Fruit fly (Drosophila melanogaster): ENCODE results near the gene alpha-Cat.

The alpha-Cat gene

DNA sequence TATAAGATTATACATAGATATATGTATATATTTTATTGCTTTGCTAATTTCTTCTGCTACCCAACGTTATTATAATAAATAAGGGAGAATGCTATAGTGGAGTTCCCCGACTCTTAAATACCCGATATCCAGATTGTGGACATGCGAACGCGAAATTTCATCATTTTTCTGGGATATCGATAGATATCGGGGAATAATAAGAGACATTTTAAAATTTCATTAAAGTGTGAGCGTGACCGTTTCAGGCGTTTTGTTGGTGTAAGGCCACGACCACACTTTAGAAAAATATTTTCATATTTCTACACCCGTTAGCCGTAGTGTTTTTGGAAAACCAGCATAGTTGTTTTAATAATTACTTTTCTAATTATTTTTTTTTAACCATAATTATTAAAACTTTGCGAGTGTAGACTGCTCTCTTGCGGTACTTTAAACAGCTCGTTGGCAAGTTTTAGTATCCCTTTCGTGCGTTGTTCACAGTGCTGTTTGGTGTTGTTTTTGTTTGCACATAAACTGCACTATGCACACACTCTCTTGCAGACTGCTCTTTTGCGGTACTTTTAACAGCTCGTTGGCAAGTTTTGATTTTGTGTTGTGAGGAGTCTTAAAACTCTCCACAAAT, 58.8 kb downstream of the alpha-Cat start (continued):
- peak; percentile 92 for TF ChIP-seq CG7357 (GFP tag; IDR thresholded peaks at IDR 0.05)
- no peak for TF ChIP-seq otp (GFP tag; IDR thresholded peaks at IDR 0.05)
- TF ChIP-seq CG1024 (GFP tag; IDR thresholded peaks at IDR 0.05) = peak; percentile 96
- TF ChIP-seq sima (GFP tag; optimal IDR thresholded peaks at IDR 0.05) = no peak
- TF ChIP-seq CG8290 (GFP tag; optimal IDR thresholded peaks at IDR 0.05) = peak; percentile 44
- TF ChIP-seq CG8290 (tag; optimal IDR thresholded peaks at IDR 0.05) = no peak
- TF ChIP-seq CG6175 (GFP tag; IDR thresholded peaks at IDR 0.05) = no peak
- no peak for TF ChIP-seq zfh2 (GFP tag; optimal IDR thresholded peaks at IDR 0.05)
- TF ChIP-seq ato (GFP tag; IDR thresholded peaks at IDR 0.05; ENCODE audit: partially characterized antibody) = no peak
- TF ChIP-seq CG13775 (GFP tag; optimal IDR thresholded peaks at IDR 0.05) = no peak
- TF ChIP-seq lbe (GFP tag; optimal IDR thresholded peaks at IDR 0.05) = no peak
- peak; percentile 27 for TF ChIP-seq CG2116 (GFP tag; optimal IDR thresholded peaks at IDR 0.05)
- no peak for TF ChIP-seq Deaf1 (tag; optimal IDR thresholded peaks at IDR 0.05)
- TF ChIP-seq CG10209 (GFP tag; optimal IDR thresholded peaks at IDR 0.05) = no peak
- peak; percentile 39 for TF ChIP-seq Abd-B (GFP tag; optimal IDR thresholded peaks at IDR 0.05)
- peak; percentile 10 for TF ChIP-seq CG9797 (GFP tag; optimal IDR thresholded peaks at IDR 0.05)
- peak; percentile 71 for TF ChIP-seq Ets65A (GFP tag)
- 0 out of 4 replicates have a peak, but pooled peaks have one; percentile 42 for TF ChIP-seq Dll (GFP tag; IDR thresholded peaks at IDR 0.05; ENCODE audit: partially characterized antibody)
- no peak for TF ChIP-seq Max (GFP tag; optimal IDR thresholded peaks at IDR 0.05)
- no peak for TF ChIP-seq MTF-1 (GFP tag; optimal IDR thresholded peaks at IDR 0.05; ENCODE audit: borderline replicate concordance)
- TF ChIP-seq CG17802 (tag; optimal IDR thresholded peaks at IDR 0.05) = peak; percentile 97
- no peak for TF ChIP-seq ci (GFP tag; IDR thresholded peaks at IDR 0.05)
- TF ChIP-seq BEAF-32 (GFP tag; optimal IDR thresholded peaks at IDR 0.05) = peak; percentile 68
- TF ChIP-seq Dfd (GFP tag; optimal IDR thresholded peaks at IDR 0.05) = no peak
- peak; percentile 55 for TF ChIP-seq Sry-δ (GFP tag; optimal IDR thresholded peaks at IDR 0.05)
- no peak for TF ChIP-seq odd (GFP tag; optimal IDR thresholded peaks at IDR 0.05)
- TF ChIP-seq amos (GFP tag; IDR thresholded peaks at IDR 0.05; ENCODE audit: partially characterized antibody) = peak; percentile 65
- no peak for TF ChIP-seq E2f2 (GFP tag; IDR thresholded peaks at IDR 0.05)
- TF ChIP-seq Antp (GFP tag; optimal IDR thresholded peaks at IDR 0.05) = no peak
- TF ChIP-seq ash1 (GFP tag; optimal IDR thresholded peaks at IDR 0.05) = no peak
- TF ChIP-seq Vsx1 (GFP tag; optimal IDR thresholded peaks at IDR 0.05) = no peak
- TF ChIP-seq nmo (GFP tag; optimal IDR thresholded peaks at IDR 0.05) = peak; percentile 27
- TF ChIP-seq dimm (GFP tag; IDR thresholded peaks at IDR 0.05) = no peak
- TF ChIP-seq ssp (GFP tag; IDR thresholded peaks at IDR 0.05) = peak; percentile 97
- no peak for TF ChIP-seq CG15514 (GFP tag; optimal IDR thresholded peaks at IDR 0.05)
- TF ChIP-seq CG14014 (GFP tag; IDR thresholded peaks at IDR 0.05) = no peak
- no peak for TF ChIP-seq CG9727 (GFP tag; optimal IDR thresholded peaks at IDR 0.05)
- TF ChIP-seq Lhr (GFP tag; optimal IDR thresholded peaks at IDR 0.05) = peak; percentile 88
- TF ChIP-seq zfh1 (GFP tag; IDR thresholded peaks at IDR 0.05) = no peak
- no peak for TF ChIP-seq CG11456 (GFP tag; IDR thresholded peaks at IDR 0.05)

DNA sequence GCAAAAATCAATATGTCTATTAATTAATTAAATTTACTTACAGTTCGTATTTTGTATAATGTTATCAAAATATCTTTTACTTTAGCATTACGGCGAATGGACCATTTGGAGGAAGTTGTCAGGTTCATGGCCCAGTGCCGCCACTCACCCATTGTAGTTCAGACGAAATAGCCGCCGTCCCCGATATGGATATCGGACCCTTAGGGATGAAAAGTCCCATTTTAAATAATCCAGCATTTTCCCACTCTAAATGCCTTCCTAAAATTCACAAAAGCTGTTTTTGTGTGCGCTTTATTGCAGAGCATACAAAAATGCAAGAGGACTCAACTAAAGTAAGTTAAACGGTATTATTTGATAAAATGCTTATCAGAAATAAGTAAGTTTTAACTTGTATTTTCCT, 59.8 kb downstream of the alpha-Cat start:
- TF ChIP-seq CG17802 (tag; optimal IDR thresholded peaks at IDR 0.05) (peak; percentile 71), CG2199 (GFP tag; IDR thresholded peaks at IDR 0.05) (0 out of 3 replicates have a peak, but pooled peaks have one; percentile 22), CG1603 (tag; optimal IDR thresholded peaks at IDR 0.05) (peak; percentile 24), CG7357 (GFP tag; IDR thresholded peaks at IDR 0.05) (peak; percentile 53; the same call in 2 of the 3 replicates), Mes4 (GFP tag; optimal IDR thresholded peaks at IDR 0.05) (no peak), sd (tag; optimal IDR thresholded peaks at IDR 0.05) (no peak), ATbp (GFP tag; optimal IDR thresholded peaks at IDR 0.05) (no peak)

Data from whole organism, embryonic.